Worm (Caenorhabditis elegans) whole organism, L1 larva: ENCODE measurements around the gene rer-1.

Experiments used
- C04F5.9 ChIP-seq: sonication (generic microtip); optimal IDR thresholded peaks from 2 replicates; lab custom pipeline; 2016; ENCODE audit warnings: missing genetic modification characterization, missing compliant biosample characterization
- C16A3.4 ChIP-seq: fragments of 150-350 bp; optimal IDR thresholded peaks from 2 replicates; lab custom pipeline; 2014; ENCODE audit warnings: missing biosample characterization, missing genetic modification characterization
- F16B12.6 ChIP-seq: fragments of 150-350 bp; optimal IDR thresholded peaks from 2 replicates; lab custom pipeline; 2014; ENCODE audit warnings: missing biosample characterization, missing genetic modification characterization
- aha-1 ChIP-seq: fragments of 150-350 bp; optimal IDR thresholded peaks from 2 replicates; lab custom pipeline; 2014; ENCODE audit warnings: missing biosample characterization, missing genetic modification characterization
- ama-1 ChIP-seq: fragments of 150-350 bp; optimal IDR thresholded peaks from 2 replicates; lab custom pipeline; 2014
- blmp-1 ChIP-seq: fragments of 150-350 bp; optimal IDR thresholded peaks from 2 replicates; lab custom pipeline; 2014; ENCODE audit warnings: missing biosample characterization, missing genetic modification characterization
- ceh-63 ChIP-seq: fragments of 200-800 bp; sonication (Bioruptor generic); optimal IDR thresholded peaks from 2 replicates; lab custom pipeline; 2018; ENCODE audit warnings: mild to moderate bottlenecking, missing genetic modification characterization, missing compliant biosample characterization
- ceh-82 ChIP-seq, 3 experiments: fragments of 150-350 bp in 1 of 3; sonication (generic microtip) in 2 of 3; optimal IDR thresholded peaks; 2 replicates each; lab custom pipeline; 2014 to 2017; ENCODE audit warnings: missing biosample characterization in 3 of 3, missing genetic modification characterization in 3 of 3
- ceh-88 ChIP-seq: fragments of 200-800 bp; sonication (Bioruptor generic); IDR thresholded peaks from 2 replicates; pipeline ENCODE4 v1.3.6; 2022; ENCODE audit warnings: missing genetic modification characterization, missing compliant biosample characterization
- ceh-90 ChIP-seq: sonication (generic microtip); optimal IDR thresholded peaks from 2 replicates; lab custom pipeline; 2016; ENCODE audit warnings: missing genetic modification characterization, missing compliant biosample characterization
- dpl-1 ChIP-seq, 3 experiments: fragments of 150-350 bp in 2 of 3; sonication (generic microtip) in 1 of 3; optimal IDR thresholded peaks; 2 replicates each; lab custom pipeline; 2014 to 2017; ENCODE audit warnings: missing biosample characterization in 3 of 3, missing genetic modification characterization in 3 of 3, missing genetic modification reagents in 3 of 3
- dsc-1 ChIP-seq: sonication (generic microtip); optimal IDR thresholded peaks from 2 replicates; lab custom pipeline; 2016; ENCODE audit warnings: mild to moderate bottlenecking, missing genetic modification characterization, missing compliant biosample characterization
- efl-1 ChIP-seq, 4 experiments: fragments of 150-350 bp; optimal IDR thresholded peaks in 3 of 4; peaks in 1 of 4; 1 replicate in 1 of 4; 2 replicates in 3 of 4; lab custom pipeline; 2014; ENCODE audit warnings: missing biosample characterization in 2 of 4, missing genetic modification characterization in 2 of 4, missing genetic modification reagents in 2 of 4
- egl-13 ChIP-seq: sonication (generic microtip); optimal IDR thresholded peaks from 2 replicates; lab custom pipeline; 2016; ENCODE audit warnings: missing genotype, missing genetic modification reagents, missing genetic modification characterization, missing compliant biosample characterization
- fkh-10 ChIP-seq: sonication (generic microtip); optimal IDR thresholded peaks from 2 replicates; lab custom pipeline; 2017; ENCODE audit warnings: missing biosample characterization, missing genetic modification reagents, missing genetic modification characterization
- fkh-4 ChIP-seq: sonication (generic microtip); optimal IDR thresholded peaks from 2 replicates; lab custom pipeline; 2016; ENCODE audit warnings: missing compliant biosample characterization, missing genetic modification characterization, borderline replicate concordance
- fkh-8 ChIP-seq: sonication (generic microtip); optimal IDR thresholded peaks from 2 replicates; lab custom pipeline; 2016; ENCODE audit warnings: mild to moderate bottlenecking, missing genetic modification characterization, missing compliant biosample characterization
- jun-1 ChIP-seq: fragments of 150-350 bp; optimal IDR thresholded peaks from 2 replicates; lab custom pipeline; 2014; ENCODE audit warnings: missing biosample characterization, missing genetic modification reagents, missing genetic modification characterization
- lin-14 ChIP-seq: fragments of 200-800 bp; sonication (Bioruptor generic); optimal IDR thresholded peaks from 2 replicates; lab custom pipeline; 2018; ENCODE audit warnings: mild to moderate bottlenecking, missing genetic modification characterization, moderate library complexity, missing compliant biosample characterization
- lin-35 ChIP-seq, 2 experiments: fragments of 150-350 bp; optimal IDR thresholded peaks; 2 replicates each; lab custom pipeline; 2014; ENCODE audit warnings: missing biosample characterization in 2 of 2, missing genetic modification characterization in 2 of 2, missing genetic modification reagents in 2 of 2
- lir-3 ChIP-seq: sonication (generic microtip); optimal IDR thresholded peaks from 2 replicates; lab custom pipeline; 2016; ENCODE audit warnings: mild to moderate bottlenecking, missing genetic modification characterization, moderate library complexity, missing compliant biosample characterization; ENCODE audit not compliant: poor library complexity
- lsy-2 ChIP-seq, 2 experiments: fragments of 150-350 bp; optimal IDR thresholded peaks; 2 replicates each; lab custom pipeline; 2014; ENCODE audit warnings: missing biosample characterization in 2 of 2, missing genetic modification characterization in 2 of 2
- mef-2 ChIP-seq: fragments of 150-350 bp; optimal IDR thresholded peaks from 2 replicates; lab custom pipeline; 2014; ENCODE audit warnings: missing biosample characterization, missing genetic modification characterization
- mep-1 ChIP-seq: fragments of 150-350 bp; optimal IDR thresholded peaks from 2 replicates; lab custom pipeline; 2014; ENCODE audit warnings: missing biosample characterization, missing genetic modification characterization
- nhr-11 ChIP-seq: fragments of 150-350 bp; optimal IDR thresholded peaks from 2 replicates; lab custom pipeline; 2014; ENCODE audit warnings: missing biosample characterization, missing genetic modification characterization
- nhr-20 ChIP-seq: sonication (generic microtip); optimal IDR thresholded peaks from 2 replicates; lab custom pipeline; 2016; ENCODE audit warnings: mild to moderate bottlenecking, missing genetic modification characterization, missing compliant biosample characterization
- nhr-28 ChIP-seq: fragments of 150-350 bp; optimal IDR thresholded peaks from 2 replicates; lab custom pipeline; 2014; ENCODE audit warnings: missing biosample characterization, missing genetic modification characterization
- nhr-47 ChIP-seq: sonication (generic microtip); optimal IDR thresholded peaks from 2 replicates; lab custom pipeline; 2016; ENCODE audit warnings: mild to moderate bottlenecking, missing genetic modification characterization, moderate library complexity, missing compliant biosample characterization
- nhr-71 ChIP-seq: sonication (generic microtip); optimal IDR thresholded peaks from 2 replicates; lab custom pipeline; 2016; ENCODE audit warnings: mild to moderate bottlenecking, missing genetic modification characterization, moderate library complexity, missing compliant biosample characterization
- nhr-76 ChIP-seq: sonication (generic microtip); optimal IDR thresholded peaks from 2 replicates; lab custom pipeline; 2017; ENCODE audit warnings: missing biosample characterization, missing genetic modification characterization
- nhr-77 ChIP-seq: fragments of 150-350 bp; optimal IDR thresholded peaks from 2 replicates; lab custom pipeline; 2014; ENCODE audit warnings: missing biosample characterization, missing genetic modification characterization
- nhr-90 ChIP-seq: sonication (generic microtip); optimal IDR thresholded peaks from 2 replicates; lab custom pipeline; 2016; ENCODE audit warnings: mild to moderate bottlenecking, missing genetic modification characterization, missing compliant biosample characterization; ENCODE audit not compliant: poor library complexity
- rnt-1 ChIP-seq: sonication (generic microtip); optimal IDR thresholded peaks from 2 replicates; lab custom pipeline; 2016; ENCODE audit warnings: mild to moderate bottlenecking, missing genetic modification characterization, moderate library complexity, missing compliant biosample characterization
- skn-1 ChIP-seq: fragments of 150-350 bp; optimal IDR thresholded peaks from 2 replicates; lab custom pipeline; 2014; ENCODE audit warnings: missing biosample characterization, missing genetic modification characterization
- snu-23 ChIP-seq: sonication (generic microtip); optimal IDR thresholded peaks from 2 replicates; lab custom pipeline; 2016; ENCODE audit warnings: missing genetic modification characterization, missing compliant biosample characterization
- sox-4 ChIP-seq: sonication (generic microtip); optimal IDR thresholded peaks from 2 replicates; lab custom pipeline; 2016; ENCODE audit warnings: missing genetic modification characterization, missing compliant biosample characterization
- tbx-2 ChIP-seq: sonication (generic microtip); optimal IDR thresholded peaks from 2 replicates; lab custom pipeline; 2016; ENCODE audit warnings: missing genetic modification characterization, missing compliant biosample characterization
- tlp-1 ChIP-seq: fragments of 150-350 bp; optimal IDR thresholded peaks from 2 replicates; lab custom pipeline; 2014; ENCODE audit warnings: missing biosample characterization, missing genetic modification characterization
- unc-130 ChIP-seq: fragments of 150-350 bp; optimal IDR thresholded peaks from 2 replicates; lab custom pipeline; 2017; ENCODE audit warnings: missing biosample characterization, missing genetic modification characterization, inconsistent platforms
- unc-98 ChIP-seq: fragments of 200-800 bp; sonication (Bioruptor generic); IDR thresholded peaks from 2 replicates; pipeline ENCODE4 v1.3.6; 2022; ENCODE audit warnings: missing genetic modification characterization, missing compliant biosample characterization
- vab-15 ChIP-seq: sonication (generic microtip); optimal IDR thresholded peaks from 2 replicates; lab custom pipeline; 2017; ENCODE audit warnings: missing genotype, mild to moderate bottlenecking, missing genetic modification characterization, missing compliant biosample characterization
- xbp-1 ChIP-seq: sonication (generic microtip); optimal IDR thresholded peaks from 2 replicates; lab custom pipeline; 2016; ENCODE audit warnings: missing genetic modification characterization, missing compliant biosample characterization

rer-1 gene

DNA sequence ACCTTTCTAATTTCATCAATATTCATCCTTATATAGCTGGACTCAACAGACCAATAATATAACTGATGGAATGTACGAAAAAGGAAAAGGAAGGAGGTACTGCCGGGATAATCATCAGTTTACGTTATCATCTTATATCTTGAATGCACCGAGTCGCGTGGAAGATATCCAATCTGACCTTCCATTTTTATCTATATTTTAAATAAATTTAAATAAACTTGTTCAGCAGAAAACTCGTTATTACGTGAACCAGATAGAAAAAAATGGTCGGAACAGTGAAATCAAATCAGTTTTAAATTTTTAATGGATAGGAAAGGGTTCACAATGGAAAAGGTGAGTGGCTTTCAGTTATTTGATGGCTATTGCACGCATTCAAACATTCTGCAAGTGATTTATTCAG is 44.3 kb upstream of the rer-1 start, which contains the start of gene pah-1:
Gene pah-1, minus strand, starts transcription at position 101 of the 400 bp plus-strand sequence.
- TF ChIP-seq tlp-1 (tag; lab: Kevin White, UChicago) (no peak), nhr-47 (tag; lab: Kevin White, UChicago) (no peak), fkh-4 (tag; lab: Kevin White, UChicago) (no peak), ceh-82 (tag; optimal IDR thresholded peaks at IDR 0.05; lab: Kevin White, UChicago) (no peak), xbp-1 (tag; lab: Kevin White, UChicago) (no peak), aha-1 (tag; lab: Kevin White, UChicago) (no peak), nhr-71 (tag; lab: Kevin White, UChicago) (no peak), dsc-1 (tag; lab: Kevin White, UChicago) (no peak), C04F5.9 (no peak), ceh-63 (GFP tag; lab: Kevin White, UChicago) (no peak), lsy-2 (tag; optimal IDR thresholded peaks at IDR 0.05; lab: Kevin White, UChicago) (no peak), fkh-10 (GFP tag; lab: Kevin White, UChicago) (no peak), ceh-88 (GFP tag; lab: Robert Waterston, UW) (no peak), jun-1 (tag; lab: Kevin White, UChicago) (no peak), tbx-2 (no peak), nhr-11 (tag; lab: Kevin White, UChicago) (no peak), nhr-77 (no peak), lir-3 (no peak), fkh-8 (tag; lab: Kevin White, UChicago) (no peak), nhr-28 (tag; lab: Kevin White, UChicago) (no peak)

DNA sequence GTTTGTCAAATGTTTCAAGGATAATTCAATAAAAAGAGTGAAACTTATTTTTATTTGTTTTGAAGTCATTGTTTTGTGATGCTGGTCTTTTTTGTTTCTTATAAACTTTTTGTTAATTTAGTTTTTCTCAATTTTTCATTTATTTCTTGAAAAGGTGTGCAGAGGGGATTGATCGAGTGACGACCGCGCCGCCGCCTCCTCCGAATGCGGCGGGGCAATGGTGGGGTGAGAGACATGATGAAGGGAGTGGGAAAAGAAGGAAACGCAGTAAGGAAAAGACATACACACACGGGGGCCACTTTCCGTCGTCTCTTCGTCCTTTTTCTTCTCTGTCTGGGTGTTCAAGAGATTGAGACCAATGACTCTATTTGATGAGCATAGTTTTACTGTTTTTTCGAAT is 41.8 kb upstream of the rer-1 start:
- TF ChIP-seq ceh-82 (tag; optimal IDR thresholded peaks at IDR 0.05; lab: Kevin White, UChicago) (peak in 1 of 3 experiments; percentile 7), dpl-1 (GFP tag; optimal IDR thresholded peaks at IDR 0.05; lab: Kevin White, UChicago) (peak in 1 of 3 experiments; percentile 4), nhr-76 (tag; lab: Kevin White, UChicago) (no peak), lir-3 (no peak), ama-1 (lab: Kevin White, UChicago) (no peak), blmp-1 (tag; lab: Kevin White, UChicago) (peak; percentile 18), F16B12.6 (tag; lab: Kevin White, UChicago) (peak; percentile 18), rnt-1 (tag; lab: Kevin White, UChicago) (peak; percentile 11), mep-1 (tag; lab: Kevin White, UChicago) (peak; percentile 36), skn-1 (no peak), lsy-2 (tag; optimal IDR thresholded peaks at IDR 0.05; lab: Kevin White, UChicago) (peak in 1 of 2 experiments; percentile 36), lin-35 (GFP tag; optimal IDR thresholded peaks at IDR 0.05; lab: Kevin White, UChicago) (peak in 1 of 2 experiments; percentile 35), nhr-20 (peak; percentile 12), snu-23 (peak; percentile 31), lin-14 (GFP tag; lab: Kevin White, UChicago) (peak; percentile 60), efl-1 (optimal IDR thresholded peaks at IDR 0.05; lab: Kevin White, UChicago) (peak in 1 of 2 experiments; percentile 15), efl-1 (GFP tag; optimal IDR thresholded peaks at IDR 0.05 in 1 of 2; lab: Kevin White, UChicago) (peak in 1 of 2 experiments; percentile 57)

DNA sequence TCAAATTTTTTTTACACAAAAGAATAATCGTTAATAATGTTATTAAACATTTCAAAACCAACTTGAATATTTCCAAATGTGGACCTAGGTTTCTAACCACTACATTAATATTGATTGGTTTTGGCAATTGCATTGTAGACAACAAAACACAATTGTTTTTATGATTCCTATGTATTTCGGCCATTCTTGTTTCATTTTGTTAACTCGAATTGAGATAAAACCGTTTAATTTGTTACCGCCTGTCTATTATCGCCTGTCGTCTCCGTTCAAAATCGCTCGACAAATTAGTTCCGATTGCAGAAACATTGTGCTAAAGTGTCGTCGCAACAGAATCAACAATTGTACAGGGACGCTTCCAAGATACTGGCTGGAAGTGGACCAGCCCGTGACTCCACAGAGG is 40.5 kb upstream of the rer-1 start, which contains the start of gene let-19:
Gene let-19, plus strand, starts transcription at position 301 of the 400 bp plus-strand sequence.
- TF ChIP-seq vab-15 (no peak), unc-130 (tag; lab: Kevin White, UChicago) (no peak), ceh-90 (no peak), sox-4 (tag; lab: Kevin White, UChicago) (no peak), dpl-1 (GFP tag; optimal IDR thresholded peaks at IDR 0.05; lab: Kevin White, UChicago) (no peak), C16A3.4 (tag; lab: Kevin White, UChicago) (no peak), mef-2 (no peak), unc-98 (GFP tag; lab: Robert Waterston, UW) (no peak), egl-13 (no peak), nhr-71 (tag; lab: Kevin White, UChicago) (no peak), mep-1 (tag; lab: Kevin White, UChicago) (no peak), nhr-90 (tag; lab: Kevin White, UChicago) (no peak)
- TF ChIP-seq, all 84 proteins: peak for 0
